Worm (Caenorhabditis elegans) whole organism, L4 larva: ENCODE measurements around the gene M106.7.
A peak's percentile ranks its signal among the peaks of the same experiment; 100 is the strongest.

Experiments used
- F26F4.8 ChIP-seq: fragments of 200-800 bp; sonication (Bioruptor generic); conservative IDR thresholded peaks from 2 replicates; pipeline ENCODE4 v1.3.6; 2022; ENCODE audit warnings: missing genetic modification characterization, missing compliant biosample characterization
- F49E8.2 ChIP-seq: sonication (generic microtip); optimal IDR thresholded peaks from 2 replicates; lab custom pipeline; 2016; ENCODE audit warnings: missing compliant biosample characterization, mild to moderate bottlenecking, missing genetic modification characterization, borderline replicate concordance
- T26A8.4 ChIP-seq: fragments of 200-800 bp; sonication (Bioruptor generic); IDR thresholded peaks from 2 replicates; pipeline ENCODE4 v1.3.6; 2022; ENCODE audit warnings: missing genetic modification characterization, missing compliant biosample characterization
- Y48G9A.11 ChIP-seq: fragments of 200-800 bp; sonication (Bioruptor generic); IDR thresholded peaks from 2 replicates; pipeline ENCODE4 v1.3.6; 2022; ENCODE audit warnings: missing genetic modification reagents, missing genetic modification characterization, missing compliant biosample characterization
- Y5F2A.4 ChIP-seq: fragments of 200-800 bp; sonication (Bioruptor generic); optimal IDR thresholded peaks from 2 replicates; lab custom pipeline; 2018; ENCODE audit warnings: mild to moderate bottlenecking, missing genetic modification characterization, missing compliant biosample characterization
- aly-2 ChIP-seq: sonication (generic microtip); optimal IDR thresholded peaks from 2 replicates; lab custom pipeline; 2018; ENCODE audit warnings: missing biosample characterization, missing genetic modification characterization
- arid-1 ChIP-seq: fragments of 200-800 bp; sonication (Bioruptor generic); conservative IDR thresholded peaks from 2 replicates; pipeline ENCODE4 v1.3.6; 2022; ENCODE audit warnings: missing genetic modification reagents, missing genetic modification characterization, missing compliant biosample characterization
- ceh-20 ChIP-seq: fragments of 200-800 bp; sonication (Bioruptor generic); IDR thresholded peaks from 2 replicates; pipeline ENCODE4 v1.3.6; 2022; ENCODE audit warnings: missing genetic modification reagents, missing genetic modification characterization, missing compliant biosample characterization
- ceh-28 ChIP-seq: fragments of 150-350 bp; optimal IDR thresholded peaks from 2 replicates; lab custom pipeline; 2014; ENCODE audit warnings: missing biosample characterization, missing genetic modification reagents, missing genetic modification characterization
- ceh-82 ChIP-seq: sonication (generic microtip); optimal IDR thresholded peaks from 2 replicates; lab custom pipeline; 2017; ENCODE audit warnings: missing biosample characterization, missing genetic modification characterization
- cey-2 ChIP-seq: sonication (generic microtip); optimal IDR thresholded peaks from 3 replicates; lab custom pipeline; 2017; ENCODE audit warnings: missing genetic modification characterization, mild to moderate bottlenecking, missing compliant biosample characterization, antibody characterized with exemption, borderline replicate concordance; ENCODE audit not compliant: insufficient read depth
- ctbp-1 ChIP-seq: fragments of 200-800 bp; sonication (Bioruptor generic); IDR thresholded peaks from 2 replicates; pipeline ENCODE4 v1.3.6; 2022; ENCODE audit warnings: missing genetic modification reagents, missing genetic modification characterization, missing compliant biosample characterization
- daf-16 ChIP-seq, 3 experiments: sonication (generic microtip); optimal IDR thresholded peaks; 2 replicates each; lab custom pipeline; 2016 to 2017; ENCODE audit warnings: missing genetic modification characterization in 3 of 3, missing genetic modification reagents in 3 of 3, mild to moderate bottlenecking in 2 of 3, missing compliant biosample characterization in 2 of 3, missing biosample characterization in 1 of 3, moderate library complexity in 1 of 3
- daf-19 ChIP-seq: fragments of 200-800 bp; sonication (Bioruptor generic); conservative IDR thresholded peaks from 2 replicates; pipeline ENCODE4 v1.3.6; 2022; ENCODE audit warnings: missing genetic modification characterization, missing compliant biosample characterization
- dmd-9 ChIP-seq: fragments of 200-800 bp; sonication (Bioruptor generic); IDR thresholded peaks from 2 replicates; pipeline ENCODE4 v1.3.6; 2022; ENCODE audit warnings: missing genetic modification reagents, missing genetic modification characterization, missing compliant biosample characterization
- dpl-1 ChIP-seq: fragments of 150-350 bp; optimal IDR thresholded peaks from 2 replicates; lab custom pipeline; 2014; ENCODE audit warnings: missing biosample characterization, missing genetic modification reagents, missing genetic modification characterization
- egl-43 ChIP-seq: fragments of 200-800 bp; sonication (Bioruptor generic); IDR thresholded peaks from 2 replicates; pipeline ENCODE4 v1.3.6; 2022; ENCODE audit warnings: missing genetic modification reagents, missing genetic modification characterization, missing compliant biosample characterization
- fkh-10 ChIP-seq: fragments of 150-350 bp; optimal IDR thresholded peaks from 2 replicates; lab custom pipeline; 2014; ENCODE audit warnings: missing biosample characterization, missing genetic modification reagents, missing genetic modification characterization
- hlh-11 ChIP-seq: fragments of 200-800 bp; sonication (Bioruptor generic); optimal IDR thresholded peaks from 2 replicates; lab custom pipeline; 2018; ENCODE audit warnings: mild to moderate bottlenecking, missing genetic modification characterization, missing compliant biosample characterization
- hlh-30 ChIP-seq: sonication (generic microtip); optimal IDR thresholded peaks from 2 replicates; lab custom pipeline; 2017; ENCODE audit warnings: antibody characterized with exemption, mild to moderate bottlenecking, missing genetic modification characterization, missing compliant biosample characterization; ENCODE audit not compliant: insufficient read depth
- hmg-1.1 ChIP-seq: fragments of 200-800 bp; sonication (Bioruptor generic); IDR thresholded peaks from 2 replicates; pipeline ENCODE4 v1.3.6; 2022; ENCODE audit warnings: missing genetic modification reagents, missing genetic modification characterization, missing compliant biosample characterization
- lim-7 ChIP-seq: fragments of 200-800 bp; sonication (Bioruptor generic); IDR thresholded peaks from 2 replicates; pipeline ENCODE4 v1.3.6; 2022; ENCODE audit warnings: missing genetic modification characterization, missing compliant biosample characterization
- lin-1 ChIP-seq: fragments of 200-800 bp; sonication (Bioruptor generic); IDR thresholded peaks from 2 replicates; pipeline ENCODE4 v1.3.6; 2022; ENCODE audit warnings: missing genetic modification reagents, missing genetic modification characterization, missing compliant biosample characterization
- lin-29 ChIP-seq: fragments of 200-800 bp; sonication (Bioruptor generic); IDR thresholded peaks from 2 replicates; pipeline ENCODE4 v1.3.6; 2022; ENCODE audit warnings: missing genetic modification reagents, missing genetic modification characterization, missing compliant biosample characterization
- lin-38 ChIP-seq: fragments of 200-800 bp; sonication (Bioruptor generic); IDR thresholded peaks from 2 replicates; pipeline ENCODE4 v1.3.6; 2022; ENCODE audit warnings: missing genetic modification reagents, missing genetic modification characterization, missing compliant biosample characterization
- lin-39 ChIP-seq: fragments of 150-350 bp; optimal IDR thresholded peaks from 2 replicates; lab custom pipeline; 2014; ENCODE audit warnings: missing biosample characterization, missing genetic modification reagents, missing genetic modification characterization
- lsy-2 ChIP-seq, 2 experiments: fragments of 150-350 bp in 1 of 2; sonication (generic microtip) in 1 of 2; optimal IDR thresholded peaks; 2 replicates each; lab custom pipeline; 2014 to 2017; ENCODE audit warnings: missing biosample characterization in 2 of 2, missing genetic modification characterization in 2 of 2
- madf-5 ChIP-seq, 2 experiments: fragments of 200-800 bp; sonication (Bioruptor generic); IDR thresholded peaks; 2 replicates each; pipeline ENCODE4 v1.3.6; 2022; ENCODE audit warnings: missing compliant biosample characterization in 2 of 2, missing genetic modification characterization in 2 of 2
- mdt-29 ChIP-seq: fragments of 200-800 bp; sonication (Bioruptor generic); IDR thresholded peaks from 2 replicates; pipeline ENCODE4 v1.3.6; 2022; ENCODE audit warnings: missing genetic modification reagents, missing genetic modification characterization, missing compliant biosample characterization
- mep-1 ChIP-seq: fragments of 150-350 bp; sonication (generic microtip); optimal IDR thresholded peaks from 3 replicates; lab custom pipeline; 2014; ENCODE audit warnings: missing biosample characterization, missing genetic modification characterization
- nhr-237 ChIP-seq: sonication (generic microtip); optimal IDR thresholded peaks from 2 replicates; lab custom pipeline; 2017; ENCODE audit warnings: missing biosample characterization, missing genetic modification characterization
- nhr-41 ChIP-seq: fragments of 200-800 bp; sonication (Bioruptor generic); IDR thresholded peaks from 2 replicates; pipeline ENCODE4 v1.3.6; 2022; ENCODE audit warnings: missing genetic modification reagents, missing genetic modification characterization, missing compliant biosample characterization
- nhr-48 ChIP-seq: sonication (generic microtip); optimal IDR thresholded peaks from 2 replicates; lab custom pipeline; 2016; ENCODE audit warnings: mild to moderate bottlenecking, missing genetic modification characterization, missing compliant biosample characterization
- nhr-6 ChIP-seq: fragments of 150-350 bp; optimal IDR thresholded peaks from 2 replicates; lab custom pipeline; 2014; ENCODE audit warnings: missing biosample characterization, missing genetic modification characterization
- nhr-76 ChIP-seq: fragments of 150-350 bp; optimal IDR thresholded peaks from 2 replicates; lab custom pipeline; 2014; ENCODE audit warnings: missing biosample characterization, missing genetic modification characterization
- nhr-77 ChIP-seq: fragments of 150-350 bp; optimal IDR thresholded peaks from 2 replicates; lab custom pipeline; 2014; ENCODE audit warnings: missing biosample characterization, missing genetic modification characterization
- pha-4 ChIP-seq, 2 experiments: fragments of 150-350 bp in 1 of 2; fragments of 200-800 bp in 1 of 2; sonication (Bioruptor generic) in 1 of 2; IDR thresholded peaks in 1 of 2; optimal IDR thresholded peaks in 1 of 2; 2 replicates each; pipeline versions ENCODE4 v1.3.6 to Lab custom; 2014 to 2022; ENCODE audit warnings: missing genetic modification characterization in 2 of 2, missing genetic modification reagents in 2 of 2, missing biosample characterization in 1 of 2, missing compliant biosample characterization in 1 of 2
- php-3 ChIP-seq: fragments of 200-800 bp; sonication (Bioruptor generic); IDR thresholded peaks from 2 replicates; pipeline ENCODE4 v1.3.6; 2022; ENCODE audit warnings: missing genetic modification reagents, missing genetic modification characterization, missing compliant biosample characterization
- rbr-2 ChIP-seq: sonication (generic microtip); optimal IDR thresholded peaks from 2 replicates; lab custom pipeline; 2016; ENCODE audit warnings: missing genotype, missing genetic modification characterization, missing compliant biosample characterization
- sdz-12 ChIP-seq: fragments of 200-800 bp; sonication (Bioruptor generic); optimal IDR thresholded peaks from 2 replicates; lab custom pipeline; 2018; ENCODE audit warnings: mild to moderate bottlenecking, missing genetic modification characterization, missing compliant biosample characterization
- set-16 ChIP-seq: fragments of 200-800 bp; sonication (Bioruptor generic); IDR thresholded peaks from 2 replicates; pipeline ENCODE4 v1.3.6; 2022; ENCODE audit warnings: missing genetic modification reagents, missing genetic modification characterization, missing compliant biosample characterization
- skn-1 ChIP-seq: fragments of 150-350 bp; optimal IDR thresholded peaks from 2 replicates; lab custom pipeline; 2014; ENCODE audit warnings: missing biosample characterization, missing genetic modification characterization
- spr-3 ChIP-seq: fragments of 200-800 bp; sonication (Bioruptor generic); optimal IDR thresholded peaks from 2 replicates; lab custom pipeline; 2018; ENCODE audit warnings: mild to moderate bottlenecking, missing genetic modification characterization, missing compliant biosample characterization
- tag-97 ChIP-seq: fragments of 200-800 bp; sonication (Bioruptor generic); IDR thresholded peaks from 2 replicates; pipeline ENCODE4 v1.3.6; 2022; ENCODE audit warnings: missing genetic modification characterization, missing compliant biosample characterization
- unc-39 ChIP-seq: sonication (generic microtip); optimal IDR thresholded peaks from 2 replicates; lab custom pipeline; 2017; ENCODE audit warnings: missing biosample characterization, missing genetic modification characterization
- vab-7 ChIP-seq: fragments of 200-800 bp; sonication (Bioruptor generic); IDR thresholded peaks from 2 replicates; pipeline ENCODE4 v1.3.6; 2022; ENCODE audit warnings: missing genetic modification reagents, missing genetic modification characterization, missing compliant biosample characterization
- zfp-2 ChIP-seq: sonication (generic microtip); optimal IDR thresholded peaks from 2 replicates; lab custom pipeline; 2016; ENCODE audit warnings: mild to moderate bottlenecking, missing genetic modification characterization, missing compliant biosample characterization
- zfp-3 ChIP-seq: fragments of 200-800 bp; sonication (Bioruptor generic); conservative IDR thresholded peaks from 2 replicates; pipeline ENCODE4 v1.3.6; 2022; ENCODE audit warnings: missing genetic modification reagents, missing genetic modification characterization, missing compliant biosample characterization
- zip-11 ChIP-seq: fragments of 200-800 bp; sonication (Bioruptor generic); IDR thresholded peaks from 2 replicates; pipeline ENCODE4 v1.3.6; 2022; ENCODE audit warnings: missing genetic modification characterization, missing compliant biosample characterization
- zip-2 ChIP-seq: fragments of 150-350 bp; optimal IDR thresholded peaks from 2 replicates; lab custom pipeline; 2014; ENCODE audit warnings: missing biosample characterization, missing genetic modification characterization
- ztf-11 ChIP-seq: fragments of 150-350 bp; optimal IDR thresholded peaks from 2 replicates; lab custom pipeline; 2014; ENCODE audit warnings: missing biosample characterization, missing genetic modification characterization

Gene M106.7

DNA sequence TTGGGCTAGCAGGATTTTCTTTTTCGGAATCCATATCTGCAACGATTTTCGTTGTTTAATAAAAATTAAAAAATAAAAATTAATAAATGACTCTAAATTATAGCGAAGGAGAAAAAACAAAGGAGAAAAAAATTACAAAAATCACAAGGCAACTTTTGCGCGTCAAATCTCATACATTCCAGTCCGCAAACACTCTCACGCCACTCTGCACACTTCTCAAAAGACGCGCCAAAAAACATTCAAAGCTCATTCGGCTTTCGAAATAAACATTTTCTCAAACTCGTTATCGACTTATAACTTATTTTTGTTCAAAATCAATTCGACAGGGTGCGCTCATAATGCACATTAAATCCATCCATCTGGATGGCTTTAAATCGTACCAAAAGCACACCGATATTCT is 32.9 kb downstream of the M106.7 start, which contains the start of the genes R06F6.12 and mix-1 (continued):
- TF ChIP-seq ztf-11 (tag; lab: Kevin White, UChicago) (no peak), aly-2 (no peak), arid-1 (GFP tag; lab: Robert Waterston, UW) (0 out of 2 replicates have a peak, but pooled peaks have one; percentile 38), ceh-82 (no peak), mep-1 (tag; lab: Kevin White, UChicago) (peak; percentile 52), unc-39 (tag; lab: Kevin White, UChicago) (no peak), nhr-48 (tag; lab: Kevin White, UChicago) (no peak), nhr-77 (tag; lab: Kevin White, UChicago) (no peak), zip-11 (no peak), nhr-76 (tag; lab: Kevin White, UChicago) (no peak), F49E8.2 (tag; lab: Kevin White, UChicago) (no peak), egl-43 (no peak), lin-1 (no peak), cey-2 (tag; lab: Kevin White, UChicago) (no peak), rbr-2 (peak; percentile 41), dpl-1 (GFP tag; lab: Kevin White, UChicago) (peak; percentile 88), ceh-28 (tag; lab: Kevin White, UChicago) (no peak), zfp-3 (no peak), Y5F2A.4 (GFP tag; lab: Kevin White, UChicago) (no peak), set-16 (GFP tag; lab: Robert Waterston, UW) (no peak), lin-38 (GFP tag; lab: Robert Waterston, UW) (peak; percentile 73), F26F4.8 (GFP tag; lab: Robert Waterston, UW) (no peak), ceh-20 (GFP tag; lab: Robert Waterston, UW) (no peak), T26A8.4 (GFP tag; lab: Robert Waterston, UW) (no peak), hlh-30 (peak; percentile 75), lsy-2 (tag; optimal IDR thresholded peaks at IDR 0.05; lab: Kevin White, UChicago) (peak; percentile 10 to 83), lin-29 (no peak), pha-4 (GFP tag; IDR thresholded peaks at IDR 0.05; lab: Robert Waterston, UW) (0 out of 2 replicates have a peak, but pooled peaks have one; percentile 38), pha-4 (tag; optimal IDR thresholded peaks at IDR 0.05; lab: Kevin White, UChicago) (peak; percentile 46), daf-19 (GFP tag; lab: Robert Waterston, UW) (no peak), Y48G9A.11 (GFP tag; lab: Robert Waterston, UW) (no peak), sdz-12 (GFP tag; lab: Kevin White, UChicago) (no peak), spr-3 (GFP tag; lab: Kevin White, UChicago) (no peak), skn-1 (no peak), php-3 (GFP tag; lab: Robert Waterston, UW) (no peak), nhr-237 (no peak), vab-7 (no peak), madf-5 (GFP tag; IDR thresholded peaks at IDR 0.05; lab: Robert Waterston, UW) (no peak), ctbp-1 (GFP tag; lab: Robert Waterston, UW) (no peak), lin-39 (tag; lab: Kevin White, UChicago) (no peak), hmg-1.1 (GFP tag; lab: Robert Waterston, UW) (no peak), fkh-10 (GFP tag; lab: Kevin White, UChicago) (no peak), zfp-2 (tag; lab: Kevin White, UChicago) (no peak), nhr-41 (GFP tag; lab: Robert Waterston, UW) (no peak), tag-97 (GFP tag; lab: Robert Waterston, UW) (no peak), daf-16 (GFP tag; optimal IDR thresholded peaks at IDR 0.05; lab: Kevin White, UChicago) (no peak), daf-16 (tag; optimal IDR thresholded peaks at IDR 0.05; lab: Kevin White, UChicago) (peak; percentile 47), dmd-9 (GFP tag; lab: Robert Waterston, UW) (no peak), zip-2 (tag; lab: Kevin White, UChicago) (no peak), mdt-29 (GFP tag; lab: Robert Waterston, UW) (no peak), hlh-11 (tag; lab: Kevin White, UChicago) (peak; percentile 22), nhr-6 (tag; lab: Kevin White, UChicago) (peak; percentile 2), lim-7 (no peak)
